Worm (Caenorhabditis elegans) whole organism, L4 larva: ENCODE measurements around the gene F46H5.5.

Experiments used
- Y5F2A.4 ChIP-seq: fragments of 200-800 bp; sonication (Bioruptor generic); optimal IDR thresholded peaks from 2 replicates; lab custom pipeline; 2018; ENCODE audit warnings: mild to moderate bottlenecking, missing genetic modification characterization, missing compliant biosample characterization
- ceh-28 ChIP-seq: fragments of 150-350 bp; optimal IDR thresholded peaks from 2 replicates; lab custom pipeline; 2014; ENCODE audit warnings: missing biosample characterization, missing genetic modification reagents, missing genetic modification characterization
- egl-27 ChIP-seq: sonication (generic microtip); optimal IDR thresholded peaks from 3 replicates; lab custom pipeline; 2017; ENCODE audit warnings: missing biosample characterization, missing genetic modification reagents, missing genetic modification characterization
- madf-5 ChIP-seq, 2 experiments: fragments of 200-800 bp; sonication (Bioruptor generic); IDR thresholded peaks; 2 replicates each; pipeline ENCODE4 v1.3.6; 2022; ENCODE audit warnings: missing compliant biosample characterization in 2 of 2, missing genetic modification characterization in 2 of 2
- mdt-29 ChIP-seq: fragments of 200-800 bp; sonication (Bioruptor generic); IDR thresholded peaks from 2 replicates; pipeline ENCODE4 v1.3.6; 2022; ENCODE audit warnings: missing genetic modification reagents, missing genetic modification characterization, missing compliant biosample characterization
- mep-1 ChIP-seq: fragments of 150-350 bp; sonication (generic microtip); optimal IDR thresholded peaks from 3 replicates; lab custom pipeline; 2014; ENCODE audit warnings: missing biosample characterization, missing genetic modification characterization
- nhr-237 ChIP-seq: sonication (generic microtip); optimal IDR thresholded peaks from 2 replicates; lab custom pipeline; 2017; ENCODE audit warnings: missing biosample characterization, missing genetic modification characterization
- nhr-28 ChIP-seq: fragments of 150-350 bp; optimal IDR thresholded peaks from 2 replicates; lab custom pipeline; 2014; ENCODE audit warnings: missing biosample characterization, missing genetic modification characterization
- nhr-48 ChIP-seq: sonication (generic microtip); optimal IDR thresholded peaks from 2 replicates; lab custom pipeline; 2016; ENCODE audit warnings: mild to moderate bottlenecking, missing genetic modification characterization, missing compliant biosample characterization
- sdz-12 ChIP-seq: fragments of 200-800 bp; sonication (Bioruptor generic); optimal IDR thresholded peaks from 2 replicates; lab custom pipeline; 2018; ENCODE audit warnings: mild to moderate bottlenecking, missing genetic modification characterization, missing compliant biosample characterization
- snpc-4 ChIP-seq: fragments of 150-350 bp; optimal IDR thresholded peaks from 2 replicates; lab custom pipeline; 2014; ENCODE audit warnings: missing biosample characterization, missing genetic modification characterization
- unc-39 ChIP-seq: sonication (generic microtip); optimal IDR thresholded peaks from 2 replicates; lab custom pipeline; 2017; ENCODE audit warnings: missing biosample characterization, missing genetic modification characterization
- unc-62 ChIP-seq, 3 experiments: fragments of 150-350 bp in 1 of 3; sonication (generic microtip); optimal IDR thresholded peaks in 2 of 3; peaks in 1 of 3; 1 replicate in 1 of 3; 2 replicates in 2 of 3; lab custom pipeline; 2014 to 2017; ENCODE audit warnings: missing biosample characterization in 3 of 3, missing genetic modification characterization in 3 of 3, missing genetic modification reagents in 3 of 3, missing genotype in 1 of 3
- zag-1 ChIP-seq: fragments of 150-350 bp; optimal IDR thresholded peaks from 2 replicates; lab custom pipeline; 2014; ENCODE audit warnings: missing biosample characterization, missing genetic modification characterization

- TF ChIP-seq snpc-4 (no peak), mep-1 (peak; percentile 81), nhr-28 (tag; lab: Kevin White, UChicago) (peak; percentile 59), unc-62 (GFP tag; optimal IDR thresholded peaks at IDR 0.05 in 1 of 2; lab: Kevin White, UChicago) (no peak), unc-62 (tag; optimal IDR thresholded peaks at IDR 0.05; lab: Kevin White, UChicago) (no peak), sdz-12 (no peak), zag-1 (tag; lab: Kevin White, UChicago) (no peak), mdt-29 (GFP tag; lab: Robert Waterston, UW) (no peak), nhr-237 (tag; lab: Kevin White, UChicago) (no peak), unc-39 (tag; lab: Kevin White, UChicago) (no peak), nhr-48 (tag; lab: Kevin White, UChicago) (no peak), madf-5 (GFP tag; IDR thresholded peaks at IDR 0.05; lab: Robert Waterston, UW) (no peak), ceh-28 (tag; lab: Kevin White, UChicago) (no peak), egl-27 (tag; lab: Kevin White, UChicago) (no peak), Y5F2A.4 (GFP tag; lab: Kevin White, UChicago) (no peak)
Observed at ce11 chrX:7234723-7235203, 22.0 kb downstream of the F46H5.5 start.
